Worm (Caenorhabditis elegans): ENCODE data around the gene DC2.5.

- no peak for TF ChIP-seq nhr-27 (tag; optimal IDR thresholded peaks at IDR 0.05)
- TF ChIP-seq ets-4 (GFP tag; optimal IDR thresholded peaks at IDR 0.05) = no peak
- no peak for TF ChIP-seq lin-35 (GFP tag; optimal IDR thresholded peaks at IDR 0.05)
- no peak for TF ChIP-seq cebp-1 (GFP tag; IDR thresholded peaks at IDR 0.05)
- TF ChIP-seq cebp-1 (tag; optimal IDR thresholded peaks at IDR 0.05) = no peak
- TF ChIP-seq unc-62 (GFP tag; optimal IDR thresholded peaks at IDR 0.05) = no peak
- no peak for TF ChIP-seq nfya-2 (GFP tag; IDR thresholded peaks at IDR 0.05)
- TF ChIP-seq lin-40 (tag; optimal IDR thresholded peaks at IDR 0.05) = no peak
Measured at ce11 chrV:219632-220031, 7.0 kb upstream of the DC2.5 start, which contains the start of gene srh-80.
